Worm (Caenorhabditis elegans) whole organism, L4/young adult: ENCODE results near the gene M142.8.

Source experiments
- W03F9.2 ChIP-seq: fragments of 150-350 bp; optimal IDR thresholded peaks from 2 replicates; lab custom pipeline; 2014; ENCODE audit warnings: missing biosample characterization, missing genetic modification characterization
- him-1 ChIP-seq: sonication (generic microtip); optimal IDR thresholded peaks from 2 replicates; lab custom pipeline; 2016; ENCODE audit warnings: missing genotype, missing genetic modification reagents, missing genetic modification characterization, missing compliant biosample characterization

DNA sequence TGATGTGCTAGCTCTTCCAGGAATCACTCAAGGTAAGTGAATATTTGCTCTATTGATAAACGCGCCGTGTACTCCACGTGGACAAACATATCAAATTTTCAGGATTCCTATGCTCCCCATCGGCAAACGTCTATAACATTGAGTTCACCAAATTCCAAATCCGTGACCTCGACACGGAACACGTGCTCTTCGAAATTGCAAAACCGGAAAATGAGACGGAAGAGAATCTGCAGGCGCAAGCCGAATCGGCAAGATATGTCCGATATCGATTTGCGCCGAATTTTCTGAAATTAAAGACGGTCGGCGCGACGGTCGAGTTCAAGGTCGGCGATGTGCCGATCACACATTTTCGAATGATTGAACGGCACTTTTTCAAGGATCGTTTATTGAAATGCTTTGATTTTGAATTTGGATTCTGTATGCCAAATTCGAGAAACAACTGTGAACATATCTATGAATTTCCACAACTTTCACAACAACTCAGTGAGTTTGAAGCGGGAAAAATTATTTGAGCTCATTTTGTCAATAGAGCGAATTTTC, 25.7 kb upstream of the M142.8 start:
- TF ChIP-seq him-1 (tag; lab: Kevin White, UChicago) (no peak), W03F9.2 (tag; lab: Kevin White, UChicago) (no peak)
